Fruit fly (Drosophila melanogaster) whole organism, wandering third instar larva: ENCODE measurements around the gene CG43740.

Experiments used
- Dfd ChIP-seq: fragments of >200 bp; optimal IDR thresholded peaks from 2 replicates; lab custom pipeline; 2017; ENCODE audit warnings: missing biosample characterization, missing genetic modification characterization
- jim ChIP-seq: fragments of 175-275, 200-325 bp; sonication (Bioruptor generic); optimal IDR thresholded peaks from 2 replicates; lab custom pipeline; 2016; ENCODE audit warnings: missing biosample characterization, mild to moderate bottlenecking, missing genetic modification characterization
- sv ChIP-seq: fragments of 200-800 bp; sonication (Bioruptor generic); optimal IDR thresholded peaks from 3 replicates; lab custom pipeline; 2016; ENCODE audit warnings: missing biosample characterization, missing genetic modification characterization

DNA sequence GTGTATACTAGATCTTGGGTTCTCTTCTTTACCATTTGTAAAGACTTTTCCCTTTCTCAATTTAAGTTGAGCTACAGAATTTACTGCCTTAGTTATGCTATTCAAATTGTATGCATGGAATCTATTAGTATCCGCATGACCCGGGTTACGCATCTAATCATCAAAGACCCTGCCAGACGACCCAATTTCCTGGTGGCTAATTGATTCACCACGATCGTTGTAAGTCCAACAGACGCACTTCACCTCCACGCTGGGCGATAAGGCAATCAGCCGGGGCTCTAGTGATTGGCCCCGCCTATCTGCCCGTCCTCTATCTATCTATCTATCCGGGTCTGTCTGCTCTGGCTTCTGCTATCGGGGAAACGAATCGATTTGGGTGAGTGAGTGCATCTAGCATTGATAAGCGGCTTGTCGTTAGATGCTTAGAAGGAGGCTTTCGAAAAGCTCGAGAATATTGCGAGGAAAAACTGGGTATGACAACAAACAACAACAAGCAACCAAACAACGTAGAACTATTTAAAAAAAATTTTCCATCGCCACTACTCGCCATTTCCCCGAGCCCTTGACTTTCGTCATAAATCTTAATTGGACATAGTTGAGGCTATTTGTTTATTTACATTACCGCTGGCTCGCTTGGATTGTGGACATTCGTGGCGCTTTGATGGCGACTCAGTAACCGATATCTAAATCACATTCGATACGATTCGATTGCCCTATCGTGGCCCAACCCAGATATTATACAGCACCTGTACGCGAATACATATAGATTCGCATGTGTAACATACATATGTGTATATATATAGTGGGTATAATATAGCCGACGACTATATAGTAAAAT, 37.0 kb downstream of the CG43740 start:
- TF ChIP-seq Dfd (GFP tag; lab: Kevin White, UChicago) (no peak), jim (GFP tag; lab: Kevin White, UChicago) (no peak), sv (GFP tag; lab: Kevin White, UChicago) (no peak)
